Worm (Caenorhabditis elegans) whole organism, mixed stage, embryonic: Measurements from ENCODE around the gene W01G7.4.

Experiments
- drap-1 ChIP-seq: fragments of 200-800 bp; sonication (Bioruptor generic); optimal IDR thresholded peaks from 3 replicates; lab custom pipeline; 2018; ENCODE audit warnings: mild to moderate bottlenecking, missing genetic modification characterization, missing compliant biosample characterization
- flh-1 ChIP-seq: fragments of 200-800 bp; sonication (Bioruptor generic); optimal IDR thresholded peaks from 2 replicates; lab custom pipeline; 2018; ENCODE audit warnings: mild to moderate bottlenecking, missing genetic modification characterization, moderate library complexity, missing compliant biosample characterization
- ham-2 ChIP-seq: fragments of 200-800 bp; sonication (Bioruptor generic); optimal IDR thresholded peaks from 2 replicates; lab custom pipeline; 2018; ENCODE audit warnings: mild to moderate bottlenecking, missing genetic modification characterization, missing compliant biosample characterization
- lin-32 ChIP-seq: fragments of 200-800 bp; sonication (Bioruptor generic); optimal IDR thresholded peaks from 2 replicates; lab custom pipeline; 2018; ENCODE audit warnings: mild to moderate bottlenecking, missing genetic modification characterization, missing compliant biosample characterization
- lsy-2 ChIP-seq: fragments of 150-350 bp; optimal IDR thresholded peaks from 2 replicates; lab custom pipeline; 2014; ENCODE audit warnings: missing biosample characterization, missing genetic modification characterization
- nhr-12 ChIP-seq: fragments of 150-350 bp; optimal IDR thresholded peaks from 2 replicates; lab custom pipeline; 2014; ENCODE audit warnings: missing biosample characterization, missing genetic modification characterization
- nhr-2 ChIP-seq: fragments of 150-350 bp; optimal IDR thresholded peaks from 2 replicates; lab custom pipeline; 2014; ENCODE audit warnings: missing biosample characterization, missing genetic modification characterization
- nhr-237 ChIP-seq: fragments of 150-350 bp; optimal IDR thresholded peaks from 2 replicates; lab custom pipeline; 2014; ENCODE audit warnings: missing biosample characterization, missing genetic modification characterization
- nhr-28 ChIP-seq: fragments of 150-350 bp; optimal IDR thresholded peaks from 2 replicates; lab custom pipeline; 2014; ENCODE audit warnings: missing biosample characterization, missing genetic modification characterization
- nhr-76 ChIP-seq: sonication (generic microtip); optimal IDR thresholded peaks from 2 replicates; lab custom pipeline; 2017; ENCODE audit warnings: missing biosample characterization, missing genetic modification characterization
- unc-39 ChIP-seq: fragments of 150-350 bp; optimal IDR thresholded peaks from 2 replicates; lab custom pipeline; 2014; ENCODE audit warnings: missing biosample characterization, missing genetic modification characterization
- unc-62 ChIP-seq: fragments of 150-350 bp; optimal IDR thresholded peaks from 2 replicates; lab custom pipeline; 2014; ENCODE audit warnings: missing biosample characterization, missing genetic modification reagents, missing genetic modification characterization
- ztf-11 ChIP-seq: fragments of 150-350 bp; optimal IDR thresholded peaks from 2 replicates; lab custom pipeline; 2014; ENCODE audit warnings: missing biosample characterization, missing genetic modification characterization

DNA sequence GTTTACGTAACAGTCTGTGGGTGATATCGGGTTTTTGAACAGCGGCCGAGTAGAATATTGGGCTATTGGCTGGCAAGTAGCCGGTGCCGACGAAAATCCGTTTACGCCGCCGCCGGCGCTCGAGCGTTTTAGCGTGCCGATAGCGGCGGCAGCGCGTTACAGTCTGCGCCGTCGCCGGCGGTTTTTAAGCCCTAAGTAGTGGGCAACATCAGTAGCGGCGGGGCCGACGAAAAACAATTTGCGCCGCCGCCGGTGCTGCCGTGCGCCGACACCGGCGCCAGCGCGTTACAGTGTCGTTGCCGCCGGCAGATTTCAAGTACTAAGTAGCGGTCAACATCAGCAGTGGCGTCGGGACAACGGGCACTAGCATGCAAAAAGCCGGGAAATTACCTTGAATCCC is 35.3 kb downstream of the W01G7.4 start:
- TF ChIP-seq nhr-28 (tag; lab: Kevin White, UChicago): no peak
- TF ChIP-seq nhr-76: no peak
- no peak for TF ChIP-seq unc-62 (GFP tag; lab: Kevin White, UChicago)
- TF ChIP-seq ham-2 (GFP tag; lab: Kevin White, UChicago): no peak
- no peak for TF ChIP-seq nhr-2 (tag; lab: Kevin White, UChicago)
- no peak for TF ChIP-seq drap-1 (GFP tag; lab: Kevin White, UChicago)
- no peak for TF ChIP-seq flh-1 (GFP tag; lab: Kevin White, UChicago)
- no peak for TF ChIP-seq ztf-11
- no peak for TF ChIP-seq lsy-2
- no peak for TF ChIP-seq nhr-237 (tag; lab: Kevin White, UChicago)
- TF ChIP-seq unc-39 (tag; lab: Kevin White, UChicago): no peak
- TF ChIP-seq nhr-12: no peak
- no peak for TF ChIP-seq lin-32 (GFP tag; lab: Kevin White, UChicago)
